Fruit fly (Drosophila melanogaster) Kc167 (cell line): ENCODE measurements around the gene CG12773.

Source experiments
- Myc ChIP-seq: fragments of >200 bp; optimal IDR thresholded peaks from 2 replicates; lab custom pipeline; 2017; ENCODE audit warnings: missing external identifiers
- Sin3A ChIP-seq: fragments of >200 bp; optimal IDR thresholded peaks from 2 replicates; lab custom pipeline; 2018; ENCODE audit warnings: missing external identifiers
- h ChIP-seq: fragments of >200 bp; optimal IDR thresholded peaks from 3 replicates; lab custom pipeline; 2018; ENCODE audit warnings: missing external identifiers
- insv ChIP-seq: fragments of >200 bp; optimal IDR thresholded peaks from 3 replicates; lab custom pipeline; 2018; ENCODE audit warnings: missing external identifiers
- psq ChIP-seq: fragments of >200 bp; optimal IDR thresholded peaks from 2 replicates; lab custom pipeline; 2017; ENCODE audit warnings: missing external identifiers
- ttk ChIP-seq: sonication (Bioruptor generic); optimal IDR thresholded peaks from 2 replicates; lab custom pipeline; 2017; ENCODE audit warnings: missing external identifiers

DNA sequence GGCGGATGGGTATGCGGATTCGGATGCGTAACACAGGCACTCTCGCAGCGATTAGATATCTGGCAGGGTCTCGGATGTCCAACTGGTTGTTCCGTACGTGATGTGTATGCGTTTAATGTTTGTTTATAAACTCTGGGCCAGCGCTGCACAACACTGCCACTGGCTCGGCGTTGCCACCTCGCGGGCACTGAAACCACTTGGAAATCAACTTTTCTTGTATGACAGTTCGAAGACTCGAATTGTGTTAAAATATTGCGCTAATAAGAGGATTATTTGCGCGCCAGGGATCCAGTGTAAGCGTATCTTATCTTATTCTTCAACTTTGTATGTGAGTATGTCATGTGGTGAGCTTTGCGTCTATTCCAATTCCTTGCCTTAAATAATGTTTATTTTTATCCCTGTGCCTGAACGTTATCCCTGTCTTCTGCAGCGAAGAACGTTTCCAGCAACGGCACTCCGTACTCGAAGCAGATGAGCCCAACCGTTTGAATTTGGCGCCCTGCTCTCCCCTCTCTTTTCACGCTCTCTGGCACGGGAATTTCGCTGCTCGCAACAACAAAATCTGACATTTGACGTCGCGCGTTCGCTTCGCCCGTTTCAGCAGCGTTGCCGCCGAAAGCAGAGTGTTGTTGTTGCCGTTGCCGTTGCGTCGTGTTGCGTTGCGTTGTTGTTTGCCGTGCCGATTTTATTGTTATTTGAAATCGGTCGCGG is 26.7 kb upstream of the CG12773 start, which contains the start of the genes CG3719 and CG32813:
- TF ChIP-seq h (no peak), Sin3A (lab: Kevin White, UChicago) (no peak), psq (lab: Kevin White, UChicago) (no peak), insv (lab: Kevin White, UChicago) (no peak), Myc (lab: Kevin White, UChicago) (no peak), ttk (no peak)
